Worm (Caenorhabditis elegans): ENCODE data around the gene Y79H2A.4.

The Y79H2A.4 gene

DNA sequence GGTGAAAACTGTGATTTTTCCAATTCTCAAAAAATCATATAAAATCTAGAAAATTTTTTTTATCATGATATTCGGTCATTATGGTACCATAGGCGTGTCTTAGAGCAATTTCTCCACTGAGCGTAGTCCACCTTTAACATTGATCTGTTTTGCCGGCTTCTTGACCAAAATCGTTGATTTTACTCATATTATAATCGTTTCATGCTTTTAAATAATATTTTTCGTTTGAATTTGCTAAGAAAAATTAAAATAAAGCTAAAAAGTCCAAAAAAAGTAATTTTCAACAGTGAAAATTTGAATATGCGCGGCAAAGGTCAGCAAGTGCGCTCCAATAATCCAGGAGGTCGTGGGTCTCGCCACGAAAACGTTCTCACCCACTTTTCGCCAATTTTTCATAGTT lies at the start of gene Y79H2A.4:
Y79H2A.4 (plus strand) TSS at position 301 of the 400 bp plus-strand sequence.
- no peak for TF ChIP-seq gmeb-1 (tag; optimal IDR thresholded peaks at IDR 0.05)
- no peak for TF ChIP-seq alr-1 (tag; optimal IDR thresholded peaks at IDR 0.05)
- no peak for TF ChIP-seq mbf-1 (tag; optimal IDR thresholded peaks at IDR 0.05)
- TF ChIP-seq nhr-12 (tag; optimal IDR thresholded peaks at IDR 0.05) = no peak
- TF ChIP-seq sma-3 (GFP tag; optimal IDR thresholded peaks at IDR 0.05) = no peak
- TF ChIP-seq F13H6.1 (tag; optimal IDR thresholded peaks at IDR 0.05) = no peak
- TF ChIP-seq nhr-23 (tag; optimal IDR thresholded peaks at IDR 0.05) = no peak
- TF ChIP-seq crh-2 (tag; optimal IDR thresholded peaks at IDR 0.05) = no peak
- TF ChIP-seq lin-39 (tag; optimal IDR thresholded peaks at IDR 0.05) = no peak
- no peak for TF ChIP-seq ztf-4 (tag; optimal IDR thresholded peaks at IDR 0.05)
- no peak for TF ChIP-seq skn-1 (tag; optimal IDR thresholded peaks at IDR 0.05)
- TF ChIP-seq R02D3.7 (tag; optimal IDR thresholded peaks at IDR 0.05) = no peak
- TF ChIP-seq unc-39 (tag; optimal IDR thresholded peaks at IDR 0.05) = no peak
- TF ChIP-seq nhr-11 (tag; optimal IDR thresholded peaks at IDR 0.05) = no peak
- no peak for TF ChIP-seq peb-1 (tag; optimal IDR thresholded peaks at IDR 0.05)
- no peak for TF ChIP-seq elt-1 (tag; optimal IDR thresholded peaks at IDR 0.05)
- TF ChIP-seq nhr-10 (tag; optimal IDR thresholded peaks at IDR 0.05) = no peak

- TF ChIP-seq mab-5 (tag; optimal IDR thresholded peaks at IDR 0.05) (no peak), mbf-1 (tag; optimal IDR thresholded peaks at IDR 0.05) (no peak), sma-3 (GFP tag; optimal IDR thresholded peaks at IDR 0.05) (no peak), F13H6.1 (tag; optimal IDR thresholded peaks at IDR 0.05) (no peak), ZK546.5 (tag; optimal IDR thresholded peaks at IDR 0.05) (no peak), unc-55 (GFP tag; optimal IDR thresholded peaks at IDR 0.05) (no peak), sem-4 (tag; optimal IDR thresholded peaks at IDR 0.05) (no peak), ztf-1 (GFP tag; conservative IDR thresholded peaks at IDR 0.05) (no peak), ceh-82 (tag; optimal IDR thresholded peaks at IDR 0.05) (no peak), C34F6.9 (tag; optimal IDR thresholded peaks at IDR 0.05) (no peak)
Measured at ce11 chrIII:11991654-11992292, 49.3 kb upstream of the Y79H2A.4 start.

- TF ChIP-seq Y55F3AM.14 (GFP tag; optimal IDR thresholded peaks at IDR 0.05) (no peak), nhr-237 (tag; optimal IDR thresholded peaks at IDR 0.05) (no peak), sma-3 (GFP tag; optimal IDR thresholded peaks at IDR 0.05) (no peak), nhr-77 (tag; optimal IDR thresholded peaks at IDR 0.05) (no peak), mdl-1 (tag; optimal IDR thresholded peaks at IDR 0.05) (no peak), nhr-12 (tag; optimal IDR thresholded peaks at IDR 0.05) (no peak), elt-3 (tag; optimal IDR thresholded peaks at IDR 0.05) (no peak), nhr-6 (tag; optimal IDR thresholded peaks at IDR 0.05) (no peak), F13H6.1 (tag; optimal IDR thresholded peaks at IDR 0.05) (no peak), nhr-11 (tag; optimal IDR thresholded peaks at IDR 0.05) (no peak), aly-2 (tag; optimal IDR thresholded peaks at IDR 0.05) (no peak), nhr-25 (tag; optimal IDR thresholded peaks at IDR 0.05) (no peak), egl-27 (tag; optimal IDR thresholded peaks at IDR 0.05) (no peak)
Measured at ce11 chrIII:11995783-11996182, 45.3 kb upstream of the Y79H2A.4 start.

DNA sequence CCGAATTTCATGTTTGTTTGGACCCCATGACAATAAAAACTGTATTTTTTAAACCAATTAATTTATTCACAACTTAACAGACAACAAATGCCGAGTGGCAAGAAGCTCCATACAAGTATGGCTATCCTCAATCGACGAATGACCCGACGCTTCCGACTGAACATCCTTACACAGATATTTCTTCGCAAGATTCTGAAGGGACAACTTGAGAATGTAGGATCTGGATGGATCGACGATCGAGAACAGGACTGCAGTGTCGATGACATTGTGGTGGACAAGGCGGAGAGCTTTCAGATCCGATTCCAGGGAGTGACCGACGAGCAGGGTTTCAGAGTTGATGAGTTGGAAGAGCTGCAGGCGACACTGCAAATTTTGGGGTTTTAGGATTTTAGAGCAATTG lies 41.6 kb upstream of the Y79H2A.4 start:
- no peak for TF ChIP-seq dmd-4 (tag; optimal IDR thresholded peaks at IDR 0.05)
- TF ChIP-seq fos-1 (tag; optimal IDR thresholded peaks at IDR 0.05) = no peak
- TF ChIP-seq nhr-23 (tag; optimal IDR thresholded peaks at IDR 0.05) = no peak
- no peak for TF ChIP-seq snpc-4 (tag; optimal IDR thresholded peaks at IDR 0.05)
- TF ChIP-seq nhr-237 (tag; optimal IDR thresholded peaks at IDR 0.05) = no peak
- TF ChIP-seq nhr-77 (tag; optimal IDR thresholded peaks at IDR 0.05) = no peak

- no peak for TF ChIP-seq fos-1 (tag; optimal IDR thresholded peaks at IDR 0.05)
- TF ChIP-seq C34F6.9 (tag; optimal IDR thresholded peaks at IDR 0.05) = no peak
- no peak for TF ChIP-seq nhr-129 (tag; optimal IDR thresholded peaks at IDR 0.05)
- TF ChIP-seq snpc-4 (tag; optimal IDR thresholded peaks at IDR 0.05) = no peak
- TF ChIP-seq lin-11 (tag; optimal IDR thresholded peaks at IDR 0.05) = no peak
- no peak for TF ChIP-seq lsy-2 (tag; optimal IDR thresholded peaks at IDR 0.05)
Measured at ce11 chrIII:12002850-12003249, 38.2 kb upstream of the Y79H2A.4 start, which contains the start of gene Y56A3A.33. Y56A3A.33 (minus strand) TSS chrIII:12002950.
